Worm (Caenorhabditis elegans): ENCODE data around the gene Y38A10A.2.
A peak's percentile ranks its signal among the peaks of the same experiment; 100 is the strongest.

Y38A10A.2 gene

DNA sequence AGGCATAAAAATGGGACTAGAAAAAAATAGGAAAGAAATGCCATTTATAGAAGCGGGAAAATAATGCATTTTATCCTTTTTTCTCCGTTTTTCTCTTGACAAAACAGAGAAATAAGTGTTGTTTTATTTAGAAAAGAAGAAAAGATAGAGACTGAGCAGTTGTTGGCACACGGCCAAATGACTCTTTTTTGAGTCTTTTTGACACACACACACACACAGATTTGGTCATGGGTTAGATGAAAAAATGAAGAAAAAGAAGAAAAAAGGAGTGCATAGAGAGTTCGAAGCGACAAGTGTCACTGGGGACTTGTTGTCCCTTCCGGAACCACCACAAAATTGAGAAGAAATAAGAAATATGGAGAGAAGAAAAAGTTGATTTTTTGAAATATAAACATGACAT lies 29.7 kb downstream of the Y38A10A.2 start:
- TF ChIP-seq nhr-19 (GFP tag; conservative IDR thresholded peaks at IDR 0.05): 0 out of 2 replicates have a peak, but pooled peaks have one; percentile 5
- TF ChIP-seq ces-1 (GFP tag; optimal IDR thresholded peaks at IDR 0.05): no peak
- TF ChIP-seq unc-86 (tag; optimal IDR thresholded peaks at IDR 0.05): no peak
- peak; percentile 91 for TF ChIP-seq lin-14 (GFP tag; optimal IDR thresholded peaks at IDR 0.05)
- peak in 1 of 2 experiments; percentile 47 for TF ChIP-seq lsy-2 (tag; optimal IDR thresholded peaks at IDR 0.05)
- peak; percentile 26 for TF ChIP-seq fkh-10 (GFP tag; optimal IDR thresholded peaks at IDR 0.05)
- no peak for TF ChIP-seq lin-35 (GFP tag; optimal IDR thresholded peaks at IDR 0.05)
- no peak for TF ChIP-seq pqm-1 (tag; optimal IDR thresholded peaks at IDR 0.05)
- TF ChIP-seq unc-130 (tag; optimal IDR thresholded peaks at IDR 0.05): peak; percentile 20
- no peak for TF ChIP-seq swsn-7 (tag; optimal IDR thresholded peaks at IDR 0.05)
- TF ChIP-seq nhr-71 (tag; optimal IDR thresholded peaks at IDR 0.05): peak; percentile 40
- no peak for TF ChIP-seq pax-3 (tag; optimal IDR thresholded peaks at IDR 0.05)
- TF ChIP-seq tbx-2 (tag; optimal IDR thresholded peaks at IDR 0.05): peak; percentile 11
- TF ChIP-seq efl-1 (optimal IDR thresholded peaks at IDR 0.05): peak in 1 of 2 experiments; percentile 16
- no peak for TF ChIP-seq efl-1 (GFP tag; optimal IDR thresholded peaks at IDR 0.05 in 1 of 2)
- TF ChIP-seq efl-3 (GFP tag; optimal IDR thresholded peaks at IDR 0.05): no peak
- peak; percentile 4 for TF ChIP-seq snu-23 (GFP tag; optimal IDR thresholded peaks at IDR 0.05)
- no peak for TF ChIP-seq fkh-8 (tag; optimal IDR thresholded peaks at IDR 0.05)
- TF ChIP-seq tlp-1 (tag; optimal IDR thresholded peaks at IDR 0.05): no peak
- TF ChIP-seq dpl-1 (GFP tag; optimal IDR thresholded peaks at IDR 0.05): peak in 1 of 3 experiments; percentile 21
- peak; percentile 12 for TF ChIP-seq xbp-1 (tag; optimal IDR thresholded peaks at IDR 0.05)
- no peak for TF ChIP-seq rnt-1 (tag; optimal IDR thresholded peaks at IDR 0.05)

DNA sequence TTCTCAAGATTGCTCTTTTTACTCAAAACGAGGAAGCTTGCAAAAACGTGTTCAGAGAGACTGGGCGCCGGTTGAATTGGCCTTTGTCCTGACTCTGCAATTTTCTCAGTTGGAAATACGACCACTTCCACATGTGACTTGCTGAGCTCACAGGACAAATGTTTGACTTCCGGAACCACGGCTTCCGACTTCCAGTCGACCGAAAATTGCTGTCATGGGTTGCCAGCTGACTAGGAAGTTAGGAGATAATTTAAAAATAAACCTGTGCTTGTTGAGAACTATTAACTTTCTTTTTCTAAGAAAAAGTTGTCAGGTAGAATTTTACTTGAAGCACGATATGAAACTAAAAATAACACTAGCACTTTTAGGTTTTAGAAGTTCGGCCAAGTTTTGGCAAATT lies 31.6 kb downstream of the Y38A10A.2 start:
- no peak for TF ChIP-seq egl-13 (tag; optimal IDR thresholded peaks at IDR 0.05)
- peak; percentile 39 for TF ChIP-seq nhr-47 (tag; optimal IDR thresholded peaks at IDR 0.05)
- peak; percentile 49 for TF ChIP-seq tbx-2 (tag; optimal IDR thresholded peaks at IDR 0.05)
- no peak for TF ChIP-seq rnt-1 (tag; optimal IDR thresholded peaks at IDR 0.05)
- no peak for TF ChIP-seq nhr-85 (tag)
- TF ChIP-seq nhr-90 (tag; optimal IDR thresholded peaks at IDR 0.05; ENCODE audit: poor library complexity): no peak
- TF ChIP-seq grh-1 (GFP tag; IDR thresholded peaks at IDR 0.05): no peak
- TF ChIP-seq ceh-88 (GFP tag; IDR thresholded peaks at IDR 0.05): no peak
- TF ChIP-seq unc-98 (GFP tag; IDR thresholded peaks at IDR 0.05): no peak
- TF ChIP-seq aly-2 (tag; optimal IDR thresholded peaks at IDR 0.05): no peak
- TF ChIP-seq dpl-1 (GFP tag; optimal IDR thresholded peaks at IDR 0.05): no peak
- no peak for TF ChIP-seq ces-1 (GFP tag; optimal IDR thresholded peaks at IDR 0.05)
- TF ChIP-seq isw-1 (GFP tag; IDR thresholded peaks at IDR 0.05): no peak
- TF ChIP-seq efl-1 (optimal IDR thresholded peaks at IDR 0.05): no peak
- no peak for TF ChIP-seq efl-1 (GFP tag; optimal IDR thresholded peaks at IDR 0.05 in 1 of 2)
- TF ChIP-seq ceh-8 (GFP tag; optimal IDR thresholded peaks at IDR 0.05): no peak
- no peak for TF ChIP-seq zag-1 (tag; optimal IDR thresholded peaks at IDR 0.05)
- no peak for TF ChIP-seq sup-37 (GFP tag; optimal IDR thresholded peaks at IDR 0.05)
- TF ChIP-seq skn-1 (tag; optimal IDR thresholded peaks at IDR 0.05): no peak
- TF ChIP-seq ama-1 (optimal IDR thresholded peaks at IDR 0.05): no peak
- no peak for TF ChIP-seq lin-15B (tag; optimal IDR thresholded peaks at IDR 0.05)
- TF ChIP-seq fkh-8 (tag; optimal IDR thresholded peaks at IDR 0.05): peak; percentile 67
- no peak for TF ChIP-seq mab-9 (GFP tag; IDR thresholded peaks at IDR 0.05)
- TF ChIP-seq nhr-71 (tag; optimal IDR thresholded peaks at IDR 0.05): peak; percentile 36
- no peak for TF ChIP-seq hlh-17 (GFP tag; optimal IDR thresholded peaks at IDR 0.05; ENCODE audit: borderline replicate concordance)
- no peak for TF ChIP-seq hpl-2 (GFP tag; optimal IDR thresholded peaks at IDR 0.05)
- TF ChIP-seq alr-1 (tag; optimal IDR thresholded peaks at IDR 0.05; ENCODE audit: borderline replicate concordance): no peak
- no peak for TF ChIP-seq unc-130 (tag; optimal IDR thresholded peaks at IDR 0.05)
- no peak for TF ChIP-seq elt-3 (tag; optimal IDR thresholded peaks at IDR 0.05)
- no peak for TF ChIP-seq egl-27 (tag; optimal IDR thresholded peaks at IDR 0.05)
- no peak for TF ChIP-seq blmp-1 (tag; optimal IDR thresholded peaks at IDR 0.05)
- TF ChIP-seq ets-5 (GFP tag; IDR thresholded peaks at IDR 0.05): no peak
- TF ChIP-seq ztf-11 (tag; optimal IDR thresholded peaks at IDR 0.05): no peak
- TF ChIP-seq tlp-1 (tag; optimal IDR thresholded peaks at IDR 0.05): no peak
- TF ChIP-seq sptf-1 (tag; optimal IDR thresholded peaks at IDR 0.05): no peak
- no peak for TF ChIP-seq nhr-11 (tag; optimal IDR thresholded peaks at IDR 0.05)
- peak; percentile 74 for TF ChIP-seq lin-14 (GFP tag; optimal IDR thresholded peaks at IDR 0.05)
- TF ChIP-seq nhr-237 (tag; optimal IDR thresholded peaks at IDR 0.05): no peak

Measured in whole organism, L1 larva.